Worm (Caenorhabditis elegans) whole organism, dauer: ENCODE results near the gene rps-4.

Experiments
- unc-62 ChIP-seq: sonication (generic microtip); optimal IDR thresholded peaks from 2 replicates; lab custom pipeline; 2017; ENCODE audit warnings: missing biosample characterization, missing genetic modification reagents, missing genetic modification characterization

rps-4 gene

DNA sequence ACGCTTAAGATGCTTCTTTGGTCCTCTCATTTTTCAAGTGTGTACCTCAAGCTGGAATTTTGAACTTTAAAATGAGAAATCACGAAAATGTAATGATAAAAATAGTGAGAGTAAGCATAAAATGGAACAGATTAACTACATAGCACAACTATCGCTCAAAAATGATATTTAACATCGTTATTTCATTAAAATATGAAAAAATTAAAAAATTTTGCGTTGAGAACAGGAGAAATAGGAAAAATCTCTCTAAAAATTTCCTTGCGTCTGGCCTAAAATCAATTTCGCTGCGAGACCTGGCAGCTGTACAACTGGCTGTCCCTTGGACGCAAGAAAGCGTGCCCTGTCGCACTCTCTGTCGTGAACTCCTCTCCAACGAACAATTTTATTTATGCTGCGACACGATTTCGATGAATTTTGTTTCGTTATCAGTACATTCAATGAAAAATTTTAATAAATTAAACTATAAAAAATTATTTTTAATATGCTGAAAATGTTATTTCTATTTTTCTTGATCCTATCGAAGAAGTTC lies at the start of gene rps-4:
Gene rps-4, minus strand, starts transcription at position 51 of the 529 bp plus-strand sequence.
- no peak for TF ChIP-seq unc-62 (GFP tag; lab: Kevin White, UChicago)

DNA sequence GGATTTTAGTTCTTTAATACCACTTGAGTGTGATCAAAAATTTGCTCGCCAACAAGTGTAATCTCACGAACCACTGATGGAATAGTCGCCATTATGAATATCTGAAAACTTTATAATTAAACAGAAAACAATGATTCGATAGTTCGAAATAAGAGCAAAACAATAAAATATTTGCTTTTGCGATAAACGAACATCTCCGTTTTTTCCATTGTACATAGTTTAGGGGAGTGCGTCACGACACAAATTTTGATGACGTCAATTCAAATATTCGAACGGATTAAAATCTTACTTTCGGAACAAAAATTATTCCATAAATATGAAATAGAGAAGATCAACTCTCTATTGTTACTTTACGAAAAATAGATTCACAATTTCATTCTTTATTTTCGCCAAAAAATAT lies 49.5 kb upstream of the rps-4 start, which contains the start of gene mutd-1:
Gene mutd-1, minus strand, starts transcription at position 101 of the 400 bp plus-strand sequence.
- no peak for TF ChIP-seq unc-62 (GFP tag; lab: Kevin White, UChicago)

DNA sequence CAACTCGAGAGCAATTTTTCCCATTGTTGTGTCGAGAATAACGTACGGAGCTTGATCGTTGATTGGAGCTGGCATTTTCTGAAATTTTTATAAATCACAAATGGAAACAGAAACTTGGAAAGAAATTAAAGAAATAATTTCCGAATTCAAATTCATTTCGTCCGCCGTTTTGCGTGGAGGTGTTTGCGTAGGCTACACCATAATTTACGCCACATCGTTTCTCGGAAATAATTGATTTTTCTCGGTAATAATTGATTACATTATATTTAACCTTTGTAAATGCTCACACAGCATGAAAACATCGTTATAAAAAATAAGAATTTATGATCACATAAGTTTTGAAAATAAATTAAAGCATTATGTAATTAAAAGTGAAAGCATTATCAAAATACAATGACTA lies 48.7 kb upstream of the rps-4 start, which contains the start of gene cyn-12:
Gene cyn-12, minus strand, starts transcription at position 78 of the 400 bp plus-strand sequence.
- TF ChIP-seq unc-62 (GFP tag; lab: Kevin White, UChicago): no peak

DNA sequence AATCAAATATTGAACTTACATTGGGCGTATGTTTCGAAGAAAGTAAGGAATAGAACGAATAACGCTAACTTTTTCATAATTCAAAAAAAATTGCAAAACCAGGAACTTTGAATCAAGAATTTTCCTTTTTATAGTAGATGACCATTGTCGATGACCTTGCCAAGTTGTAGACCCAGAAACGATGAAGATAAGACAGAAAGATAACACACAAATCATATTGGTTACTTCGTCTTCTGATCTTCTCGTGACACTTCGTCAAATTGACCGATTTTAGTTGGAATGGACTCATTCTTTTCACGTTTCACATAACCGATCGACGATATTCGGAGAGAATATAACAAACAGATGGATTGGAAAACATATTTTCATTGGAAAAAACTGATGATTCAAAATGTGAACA lies 47.3 kb upstream of the rps-4 start, which contains the start of gene grsp-3:
Gene grsp-3, minus strand, starts transcription at position 149 of the 400 bp plus-strand sequence.
- no peak for TF ChIP-seq unc-62 (GFP tag; lab: Kevin White, UChicago)

DNA sequence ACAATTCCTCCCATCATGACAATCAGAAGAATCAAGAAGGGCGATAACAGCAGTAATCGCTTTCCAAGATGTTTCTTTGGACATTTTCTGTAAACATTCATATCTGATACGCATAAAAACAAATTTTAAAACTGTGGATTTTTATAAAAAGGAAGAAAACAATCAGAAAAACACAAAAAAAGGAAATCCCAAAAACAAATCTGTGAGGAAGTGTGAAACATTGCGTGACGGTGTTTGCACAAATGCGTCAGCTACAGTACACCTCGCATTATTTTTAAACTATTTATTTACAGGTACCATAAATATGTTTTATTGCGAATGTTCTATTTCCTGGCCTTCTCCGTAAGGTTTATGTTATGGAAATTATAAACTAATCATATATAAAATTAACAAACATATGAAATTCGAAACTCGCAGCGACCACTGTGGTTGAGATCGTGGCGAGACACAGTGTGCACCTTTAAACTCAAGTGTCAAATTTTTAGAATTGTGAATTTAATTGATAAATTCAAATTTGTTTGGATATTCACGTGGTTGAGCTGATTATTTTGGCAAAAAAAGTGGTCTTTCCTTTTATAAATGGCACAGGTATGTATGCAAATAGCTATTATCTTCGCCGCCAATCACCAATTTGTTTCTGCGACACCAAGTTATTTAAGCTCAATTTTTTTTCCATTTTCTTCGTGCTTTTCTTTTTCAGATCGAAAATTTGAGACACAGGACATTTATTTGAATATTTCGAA lies 37.0 kb upstream of the rps-4 start, which contains the start of the genes C34D4.10 and str-48:
Gene C34D4.10, minus strand, starts transcription at position 101 of the 743 bp plus-strand sequence.
Gene str-48, plus strand, starts transcription at position 693 of the 743 bp plus-strand sequence.
- no peak for TF ChIP-seq unc-62 (GFP tag; lab: Kevin White, UChicago)

DNA sequence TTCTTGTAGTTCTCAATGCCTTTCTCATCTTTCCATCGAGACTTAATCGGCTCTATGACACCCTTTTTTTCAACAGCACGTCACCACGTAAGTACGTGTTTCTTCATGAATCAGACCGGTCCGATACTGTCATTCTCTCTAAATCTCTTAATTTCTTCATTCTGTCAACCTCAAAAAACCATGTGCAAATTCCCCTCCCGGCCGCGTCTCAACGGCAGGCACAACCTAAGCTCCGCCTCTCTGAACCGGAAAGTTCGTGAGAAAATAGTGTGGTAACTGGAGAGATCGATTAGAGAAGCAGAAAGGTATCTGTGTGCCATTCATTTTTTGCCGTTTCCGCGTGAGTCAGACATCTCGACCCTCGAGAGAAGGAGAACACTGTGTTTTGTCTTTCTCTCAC lies 30.1 kb upstream of the rps-4 start, which contains the start of gene nas-8:
Gene nas-8, plus strand, starts transcription at position 301 of the 400 bp plus-strand sequence.
- no peak for TF ChIP-seq unc-62 (GFP tag; lab: Kevin White, UChicago)

DNA sequence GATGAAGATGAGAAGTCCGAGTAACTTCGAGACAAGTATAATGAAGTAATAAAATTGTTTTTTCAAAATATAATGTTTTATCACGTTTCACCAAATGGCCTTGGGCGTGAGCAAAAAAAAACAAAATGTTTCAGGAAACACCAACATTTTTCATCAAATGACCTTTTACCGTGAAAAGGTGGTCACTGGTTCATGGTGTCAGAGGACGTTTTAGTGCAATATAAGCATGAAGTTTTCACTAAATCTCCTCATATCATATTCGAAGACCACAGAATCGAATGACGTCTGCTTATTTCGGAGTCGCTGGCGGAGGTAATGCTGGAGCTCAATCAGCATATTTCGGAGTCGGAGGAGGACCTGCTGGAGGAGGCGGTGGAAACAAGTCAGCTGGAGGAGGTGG lies 26.9 kb upstream of the rps-4 start, which contains the start of the genes ZC477.7 and ssq-3:
Gene ZC477.7, minus strand, starts transcription at position 101 of the 400 bp plus-strand sequence.
Gene ssq-3, plus strand, starts transcription at position 251 of the 400 bp plus-strand sequence.
- no peak for TF ChIP-seq unc-62 (GFP tag; lab: Kevin White, UChicago)

DNA sequence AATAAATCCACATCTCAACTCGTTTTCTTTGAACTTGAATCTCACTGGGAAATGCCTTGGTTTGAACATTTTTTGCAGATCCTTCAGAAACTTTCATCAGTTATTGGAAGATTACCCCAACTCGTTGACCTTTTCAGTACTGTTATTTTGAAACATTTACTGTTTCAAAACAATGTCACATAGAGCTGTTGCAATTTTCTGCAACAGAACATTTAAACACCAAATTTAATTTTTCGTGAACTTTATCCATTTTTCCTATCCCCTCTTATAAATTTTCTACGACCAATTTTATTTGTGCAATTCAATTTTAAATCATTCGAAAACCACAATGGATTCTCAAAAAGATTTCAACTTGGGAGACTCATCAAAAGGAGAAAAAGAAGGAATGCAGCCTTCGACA lies 23.4 kb upstream of the rps-4 start, which contains the start of gene ZC477.2:
Gene ZC477.2, plus strand, starts transcription at position 301 of the 400 bp plus-strand sequence.
- TF ChIP-seq unc-62 (GFP tag; lab: Kevin White, UChicago): no peak

DNA sequence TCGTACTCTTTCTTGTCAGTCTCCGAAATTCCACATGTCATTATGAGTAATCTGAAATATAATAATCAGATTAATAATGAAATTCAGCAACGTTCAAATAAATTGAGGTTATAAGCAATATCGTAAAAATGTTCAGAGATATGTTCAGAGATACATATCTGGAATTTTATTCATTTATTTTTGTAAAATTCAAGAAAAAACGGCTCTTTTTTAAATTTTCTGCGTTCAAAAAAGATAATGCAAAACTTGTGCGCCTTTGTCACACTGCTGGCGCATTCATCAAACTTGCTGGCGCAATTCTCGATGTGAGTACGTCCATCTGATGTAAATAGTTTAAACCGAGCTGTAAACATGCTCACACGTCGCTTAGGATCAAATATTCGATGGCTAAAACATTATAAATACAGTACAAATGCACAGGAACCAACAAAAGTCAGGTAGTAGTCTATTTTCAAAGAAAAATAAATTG lies 18.8 kb upstream of the rps-4 start, which contains the start of the genes rde-8 and ZC477.3:
Gene rde-8, minus strand, starts transcription at position 51 of the 469 bp plus-strand sequence.
Gene ZC477.3, plus strand, starts transcription at position 282 of the 469 bp plus-strand sequence.
- no peak for TF ChIP-seq unc-62 (GFP tag; lab: Kevin White, UChicago)

DNA sequence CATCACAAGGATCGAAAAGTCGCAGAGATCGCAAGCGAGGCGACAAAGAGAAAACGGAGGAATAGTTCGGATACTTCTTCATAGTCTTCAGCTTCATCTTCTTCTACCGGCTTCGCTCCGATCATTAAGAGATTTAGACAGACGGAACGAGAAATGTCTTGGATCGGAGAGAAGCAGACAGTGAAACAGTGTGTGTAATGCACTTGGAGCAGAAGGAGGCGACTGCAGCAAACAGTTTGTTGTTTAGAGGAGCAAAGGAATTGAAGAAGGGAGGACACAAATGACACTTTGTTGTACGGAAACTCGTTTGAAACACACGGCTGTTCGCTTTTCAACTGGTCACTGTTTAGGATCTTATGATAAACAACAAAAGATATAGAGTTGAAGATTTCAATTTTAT lies 14.9 kb upstream of the rps-4 start:
- no peak for TF ChIP-seq unc-62 (GFP tag; lab: Kevin White, UChicago)

DNA sequence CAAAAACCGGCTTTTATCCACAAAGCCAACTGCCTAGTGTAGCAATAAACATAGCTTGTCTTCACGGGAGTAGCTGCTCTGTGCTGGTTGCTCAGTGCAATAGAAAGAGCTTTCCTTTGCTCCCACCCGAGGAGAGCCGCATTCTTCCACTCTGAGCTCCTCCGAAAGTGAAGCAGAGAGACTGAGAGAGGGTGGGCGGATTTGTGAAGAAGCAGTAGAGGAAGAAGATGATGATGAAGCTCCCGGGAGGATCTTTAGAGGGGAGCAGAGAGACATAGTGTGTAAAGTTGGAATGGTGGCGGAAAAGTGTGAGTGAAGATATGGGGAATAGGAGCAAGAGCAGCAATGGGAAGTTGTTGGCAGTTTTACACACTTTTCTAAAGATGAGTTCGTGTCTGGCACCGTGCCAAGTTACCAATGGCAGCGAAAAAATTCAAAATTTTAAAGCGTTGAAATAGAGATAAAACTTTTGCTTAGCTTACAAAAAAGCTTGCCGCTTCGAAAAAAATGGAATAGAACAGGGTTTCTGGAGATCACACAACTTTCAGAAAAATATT lies 14.1 kb upstream of the rps-4 start, which contains the start of gene ZC477.4:
Gene ZC477.4, minus strand, starts transcription at position 276 of the 557 bp plus-strand sequence.
- TF ChIP-seq unc-62 (GFP tag; lab: Kevin White, UChicago): no peak

DNA sequence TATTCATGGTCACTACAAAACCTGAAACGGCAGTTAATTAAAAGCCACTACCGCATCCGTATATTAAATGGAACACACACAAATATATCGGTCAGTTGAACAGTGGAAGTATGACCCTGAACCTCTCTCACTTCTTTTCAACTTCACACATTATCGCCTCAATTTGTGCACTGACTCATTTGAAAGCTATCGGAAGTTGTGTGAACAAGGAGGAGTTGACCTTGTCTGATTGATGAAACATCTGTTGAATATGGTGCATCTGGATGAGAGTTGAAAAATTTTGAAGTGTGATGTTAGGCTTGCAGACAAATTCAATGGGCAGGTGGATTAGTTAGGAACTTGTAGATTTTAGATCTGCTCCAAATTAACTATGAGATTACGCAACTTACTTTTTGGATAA lies 13.0 kb upstream of the rps-4 start:
- no peak for TF ChIP-seq unc-62 (GFP tag; lab: Kevin White, UChicago)

DNA sequence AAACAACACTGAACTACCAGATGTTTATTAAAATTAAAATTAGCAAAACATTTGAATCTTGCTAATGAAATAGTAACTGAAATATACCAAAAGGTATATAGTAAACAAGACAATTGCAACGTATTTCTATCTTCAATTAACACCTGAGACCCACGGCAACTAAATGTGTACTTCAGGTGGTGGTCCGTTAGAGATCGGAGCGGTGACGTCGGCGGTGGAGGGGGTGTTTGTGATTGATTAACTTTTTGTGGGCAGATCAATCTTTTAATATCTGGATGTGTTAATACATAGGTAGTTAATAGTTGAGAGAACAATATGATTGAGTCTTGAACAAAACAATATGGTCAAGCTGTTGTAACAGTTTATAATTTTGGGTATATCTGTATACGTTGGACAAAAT lies 11.6 kb upstream of the rps-4 start:
- TF ChIP-seq unc-62 (GFP tag; lab: Kevin White, UChicago): no peak

DNA sequence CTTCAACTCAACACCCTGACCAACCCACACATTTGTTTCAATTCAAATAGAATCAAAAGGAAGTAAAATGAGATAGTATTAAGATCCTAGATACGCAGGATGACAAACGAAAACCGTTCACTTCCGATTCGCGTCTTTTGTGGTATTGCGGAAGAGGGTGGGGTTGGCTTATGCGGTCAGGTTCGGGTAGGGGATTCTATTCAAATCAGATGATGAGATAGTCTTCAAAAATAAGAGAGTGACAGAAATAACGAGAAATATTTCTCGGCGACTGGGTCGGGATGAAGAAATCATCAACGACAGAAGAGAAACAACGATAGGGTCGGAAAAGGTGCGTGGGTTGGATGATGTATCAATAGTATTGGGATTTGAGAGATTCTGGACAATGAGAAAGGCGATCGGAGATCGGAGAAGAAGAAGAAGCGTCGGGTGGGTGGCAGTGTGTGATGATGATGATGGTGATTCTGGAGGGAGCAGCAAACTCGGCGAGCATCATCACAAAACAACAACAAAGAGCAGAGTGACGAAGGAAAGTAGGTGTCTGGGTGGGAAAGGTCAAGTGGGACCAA lies 11.0 kb upstream of the rps-4 start:
- no peak for TF ChIP-seq unc-62 (GFP tag; lab: Kevin White, UChicago)

DNA sequence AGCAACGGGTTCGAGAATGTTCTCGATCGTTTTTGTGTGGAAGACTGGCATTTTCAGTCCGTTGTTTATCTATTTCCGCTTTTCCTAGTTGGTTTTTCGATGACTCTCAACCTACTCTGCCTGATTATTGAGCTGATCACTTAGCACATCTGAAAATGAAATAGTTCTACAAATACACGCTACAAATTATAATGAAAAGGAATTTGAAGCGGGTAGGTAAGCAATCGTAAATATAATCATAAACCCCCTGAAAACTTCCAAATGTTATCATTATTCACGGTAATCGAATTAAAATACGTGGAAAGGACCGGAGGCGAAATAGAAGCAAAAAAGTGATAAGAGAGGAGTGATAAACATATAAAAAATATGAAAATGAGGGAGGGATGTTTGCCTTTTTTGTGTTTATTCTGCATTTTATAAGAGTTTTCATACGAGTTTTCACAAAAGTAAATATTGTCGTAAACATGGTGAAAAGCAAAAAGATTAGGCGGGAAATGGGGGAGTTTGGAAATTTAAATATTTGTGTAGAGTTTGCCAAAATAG lies 9.8 kb upstream of the rps-4 start, which contains the start of gene deb-1:
Gene deb-1, minus strand, starts transcription at position 51 of the 543 bp plus-strand sequence.
- TF ChIP-seq unc-62 (GFP tag; lab: Kevin White, UChicago): no peak
